Worm (Caenorhabditis elegans) whole organism, early embryonic: ENCODE data around the gene C44B12.3.

Experiments
- B0310.2 ChIP-seq: sonication (generic microtip); optimal IDR thresholded peaks from 2 replicates; lab custom pipeline; 2016; ENCODE audit warnings: mild to moderate bottlenecking, missing genetic modification characterization, missing compliant biosample characterization
- F13C5.2 ChIP-seq: sonication (generic microtip); optimal IDR thresholded peaks from 2 replicates; lab custom pipeline; 2017; ENCODE audit warnings: mild to moderate bottlenecking, missing genetic modification characterization, inconsistent platforms, missing compliant biosample characterization
- aly-1 ChIP-seq: sonication (generic microtip); optimal IDR thresholded peaks from 2 replicates; lab custom pipeline; 2016; ENCODE audit warnings: missing genetic modification characterization, missing compliant biosample characterization
- ama-1 ChIP-seq: fragments of 150-350 bp; optimal IDR thresholded peaks from 2 replicates; lab custom pipeline; 2014
- ceh-13 ChIP-seq: fragments of 200-800 bp; sonication (Bioruptor generic); optimal IDR thresholded peaks from 2 replicates; lab custom pipeline; 2018; ENCODE audit warnings: mild to moderate bottlenecking, missing genetic modification characterization, missing compliant biosample characterization
- ceh-36 ChIP-seq: sonication (generic microtip); optimal IDR thresholded peaks from 2 replicates; lab custom pipeline; 2016; ENCODE audit warnings: missing genetic modification characterization, inconsistent platforms, missing compliant biosample characterization
- ets-7 ChIP-seq: sonication (generic microtip); optimal IDR thresholded peaks from 2 replicates; lab custom pipeline; 2016; ENCODE audit warnings: missing genotype, missing genetic modification characterization, missing compliant biosample characterization
- flt-1 ChIP-seq: fragments of 200-800 bp; sonication (Bioruptor generic); IDR thresholded peaks from 2 replicates; pipeline ENCODE4 v1.3.6; 2022; ENCODE audit warnings: missing genetic modification characterization, missing compliant biosample characterization
- hmbx-1 ChIP-seq: sonication (generic microtip); optimal IDR thresholded peaks from 2 replicates; lab custom pipeline; 2016; ENCODE audit warnings: mild to moderate bottlenecking, missing genetic modification characterization, missing compliant biosample characterization
- hmg-4 ChIP-seq: fragments of 200-800 bp; sonication (Bioruptor generic); optimal IDR thresholded peaks from 2 replicates; lab custom pipeline; 2018; ENCODE audit warnings: mild to moderate bottlenecking, missing genetic modification characterization, missing compliant biosample characterization
- hnd-1 ChIP-seq: sonication (generic microtip); optimal IDR thresholded peaks from 2 replicates; lab custom pipeline; 2016; ENCODE audit warnings: missing genetic modification characterization, missing compliant biosample characterization
- pes-1 ChIP-seq: fragments of 200-800 bp; sonication (Bioruptor generic); IDR thresholded peaks from 2 replicates; pipeline ENCODE4 v1.3.6; 2022; ENCODE audit warnings: missing genetic modification reagents, missing genetic modification characterization, missing compliant biosample characterization
- scrt-1 ChIP-seq: fragments of 200-800 bp; sonication (Bioruptor generic); IDR thresholded peaks from 2 replicates; pipeline ENCODE4 v1.3.6; 2022; ENCODE audit warnings: missing genetic modification characterization, missing compliant biosample characterization
- sea-1 ChIP-seq: fragments of 200-800 bp; sonication (Bioruptor generic); conservative IDR thresholded peaks from 2 replicates; pipeline ENCODE4 v1.3.6; 2022; ENCODE audit warnings: missing genetic modification characterization, missing compliant biosample characterization
- tbx-11 ChIP-seq: fragments of 200-800 bp; sonication (Bioruptor generic); IDR thresholded peaks from 2 replicates; pipeline ENCODE4 v1.3.6; 2022; ENCODE audit warnings: missing genetic modification characterization, missing compliant biosample characterization
- tbx-37 ChIP-seq: fragments of 200-800 bp; sonication (Bioruptor generic); conservative IDR thresholded peaks from 2 replicates; pipeline ENCODE4 v1.3.6; 2022; ENCODE audit warnings: missing genetic modification reagents, missing genetic modification characterization, missing compliant biosample characterization
- tra-4 ChIP-seq: sonication (generic microtip); optimal IDR thresholded peaks from 2 replicates; lab custom pipeline; 2017; ENCODE audit warnings: missing genetic modification characterization, missing compliant biosample characterization

Gene C44B12.3

ce11 chrIV:1121511-1121910 lies 16.9 kb downstream of the C44B12.3 start:
- no peak for TF ChIP-seq B0310.2 (tag; lab: Kevin White, UChicago)
- no peak for TF ChIP-seq ceh-13 (GFP tag; lab: Kevin White, UChicago)
- TF ChIP-seq tra-4 (tag; lab: Kevin White, UChicago), result no peak
- no peak for TF ChIP-seq tbx-37 (GFP tag; lab: Robert Waterston, UW)
- no peak for TF ChIP-seq sea-1 (GFP tag; lab: Robert Waterston, UW)
- TF ChIP-seq hmbx-1 (tag; lab: Kevin White, UChicago), result no peak
- no peak for TF ChIP-seq flt-1 (GFP tag; lab: Robert Waterston, UW)
- no peak for TF ChIP-seq tbx-11 (GFP tag; lab: Robert Waterston, UW)
- no peak for TF ChIP-seq hmg-4
- TF ChIP-seq scrt-1 (GFP tag; lab: Robert Waterston, UW), result no peak
- TF ChIP-seq hnd-1 (tag; lab: Kevin White, UChicago), result no peak
- TF ChIP-seq ceh-36 (tag; lab: Kevin White, UChicago), result no peak
- no peak for TF ChIP-seq aly-1 (tag; lab: Kevin White, UChicago)
- TF ChIP-seq F13C5.2, result no peak
- no peak for TF ChIP-seq pes-1 (GFP tag; lab: Robert Waterston, UW)
- no peak for TF ChIP-seq ets-7 (tag; lab: Kevin White, UChicago)
- TF ChIP-seq ama-1, result no peak

ce11 chrIV:1123357-1123756 lies 18.8 kb downstream of the C44B12.3 start:
- TF ChIP-seq sea-1 (GFP tag; lab: Robert Waterston, UW) (no peak), flt-1 (GFP tag; lab: Robert Waterston, UW) (no peak), hmg-4 (no peak), ama-1 (no peak), scrt-1 (GFP tag; lab: Robert Waterston, UW) (no peak), tbx-11 (GFP tag; lab: Robert Waterston, UW) (no peak), tra-4 (tag; lab: Kevin White, UChicago) (no peak), hnd-1 (tag; lab: Kevin White, UChicago) (no peak), ceh-36 (tag; lab: Kevin White, UChicago) (no peak), aly-1 (tag; lab: Kevin White, UChicago) (no peak), B0310.2 (tag; lab: Kevin White, UChicago) (no peak), pes-1 (GFP tag; lab: Robert Waterston, UW) (no peak), tbx-37 (GFP tag; lab: Robert Waterston, UW) (no peak)

- TF ChIP-seq hmg-4 (no peak), pes-1 (GFP tag; lab: Robert Waterston, UW) (no peak), ets-7 (tag; lab: Kevin White, UChicago) (no peak), F13C5.2 (no peak), flt-1 (GFP tag; lab: Robert Waterston, UW) (no peak), scrt-1 (GFP tag; lab: Robert Waterston, UW) (no peak)
Observed at ce11 chrIV:1124741-1125140, 20.2 kb downstream of the C44B12.3 start, which contains the start of gene perm-4. Gene perm-4 (minus strand): TSS chrIV:1125107.

ce11 chrIV:1126490-1126889 lies 21.9 kb downstream of the C44B12.3 start, which contains the start of gene perm-2:
Gene perm-2 (plus strand): TSS chrIV:1126790.
- TF ChIP-seq ceh-13 (GFP tag; lab: Kevin White, UChicago) (no peak), hmbx-1 (tag; lab: Kevin White, UChicago) (no peak), flt-1 (GFP tag; lab: Robert Waterston, UW) (no peak), aly-1 (tag; lab: Kevin White, UChicago) (no peak), B0310.2 (tag; lab: Kevin White, UChicago) (no peak), tbx-11 (GFP tag; lab: Robert Waterston, UW) (no peak), hnd-1 (tag; lab: Kevin White, UChicago) (no peak), tra-4 (tag; lab: Kevin White, UChicago) (no peak), scrt-1 (GFP tag; lab: Robert Waterston, UW) (no peak), F13C5.2 (no peak), hmg-4 (no peak), sea-1 (GFP tag; lab: Robert Waterston, UW) (no peak), ets-7 (tag; lab: Kevin White, UChicago) (no peak), ama-1 (no peak), ceh-36 (tag; lab: Kevin White, UChicago) (no peak), pes-1 (GFP tag; lab: Robert Waterston, UW) (no peak)

ce11 chrIV:1127852-1128251 lies 23.3 kb downstream of the C44B12.3 start:
- TF ChIP-seq tbx-37 (GFP tag; lab: Robert Waterston, UW) (no peak), ceh-13 (GFP tag; lab: Kevin White, UChicago) (no peak), tra-4 (tag; lab: Kevin White, UChicago) (no peak), ceh-36 (tag; lab: Kevin White, UChicago) (peak; percentile 20)

ce11 chrIV:1136658-1137057 lies 32.1 kb downstream of the C44B12.3 start, which contains the start of gene C44B12.6:
Gene C44B12.6 (minus strand): TSS chrIV:1136758.
- no peak for TF ChIP-seq ceh-36 (tag; lab: Kevin White, UChicago)
- TF ChIP-seq hmbx-1 (tag; lab: Kevin White, UChicago), result no peak
- TF ChIP-seq F13C5.2, result no peak
- TF ChIP-seq ceh-13 (GFP tag; lab: Kevin White, UChicago), result no peak

ce11 chrIV:1147594-1147993 lies 43.0 kb downstream of the C44B12.3 start:
- TF ChIP-seq ama-1, result no peak
- no peak for TF ChIP-seq tbx-37 (GFP tag; lab: Robert Waterston, UW)
